Worm (Caenorhabditis elegans): Measurements from ENCODE around the gene srd-11.

- TF ChIP-seq pha-4 (tag; optimal IDR thresholded peaks at IDR 0.05) (no peak), hlh-8 (tag; optimal IDR thresholded peaks at IDR 0.05) (no peak), hlh-30 (tag; optimal IDR thresholded peaks at IDR 0.05; ENCODE audit: insufficient read depth) (no peak), tbx-2 (tag; optimal IDR thresholded peaks at IDR 0.05) (no peak), unc-55 (GFP tag; optimal IDR thresholded peaks at IDR 0.05) (no peak)
Measured at ce11 chrV:13634149-13634548, 14.5 kb upstream of the srd-11 start, which contains the start of gene H37A05.2.
